Worm (Caenorhabditis elegans) whole organism, L3 larva: ENCODE data around the gene F17E9.15.

Source experiments
- aly-2 ChIP-seq: fragments of 150-350 bp; optimal IDR thresholded peaks from 2 replicates; lab custom pipeline; 2014; ENCODE audit warnings: missing biosample characterization, missing genetic modification characterization
- egl-27 ChIP-seq: sonication (generic microtip); optimal IDR thresholded peaks from 4 replicates; lab custom pipeline; 2017; ENCODE audit warnings: missing biosample characterization, missing genetic modification reagents, missing genetic modification characterization
- nhr-237 ChIP-seq: fragments of 150-350 bp; optimal IDR thresholded peaks from 2 replicates; lab custom pipeline; 2014; ENCODE audit warnings: missing biosample characterization, missing genetic modification characterization
- skn-1 ChIP-seq: fragments of 150-350 bp; optimal IDR thresholded peaks from 2 replicates; lab custom pipeline; 2014; ENCODE audit warnings: missing biosample characterization, missing genetic modification characterization
- snpc-4 ChIP-seq: fragments of 150-350 bp; optimal IDR thresholded peaks from 2 replicates; lab custom pipeline; 2014; ENCODE audit warnings: missing biosample characterization, missing genetic modification characterization

DNA sequence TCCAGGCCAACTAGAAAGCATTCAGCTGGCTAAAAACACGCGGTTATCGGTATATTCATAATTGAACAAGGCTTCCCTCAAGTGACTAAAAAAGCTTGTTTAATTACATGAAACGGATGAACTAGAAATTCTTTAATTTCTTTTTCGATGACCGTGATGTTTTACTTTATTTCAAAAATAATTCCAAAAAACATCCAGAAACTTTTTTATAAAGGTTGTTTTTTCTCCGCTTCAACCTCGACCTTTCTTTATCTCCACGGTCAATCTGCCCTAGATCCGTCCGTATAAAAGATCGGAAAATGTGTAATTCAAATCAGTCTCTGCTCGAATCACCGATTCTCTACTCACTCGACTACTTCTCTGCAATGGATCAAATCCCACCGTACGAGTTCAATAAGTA lies 1.7 kb upstream of the F17E9.15 start, which contains the start of gene F17E9.5:
- TF ChIP-seq egl-27 (tag; lab: Kevin White, UChicago) (no peak), nhr-237 (tag; lab: Kevin White, UChicago) (no peak), aly-2 (tag; lab: Kevin White, UChicago) (no peak), skn-1 (tag; lab: Kevin White, UChicago) (no peak), snpc-4 (no peak)
